Fruit fly (Drosophila melanogaster) whole organism, wandering third instar larva: ENCODE results near the gene Zip88E.

Source experiments
- Hr78 ChIP-seq: fragments of >200 bp; optimal IDR thresholded peaks from 2 replicates; lab custom pipeline; 2017; ENCODE audit warnings: missing biosample characterization, missing genetic modification characterization
- Myc ChIP-seq: fragments of >200 bp; optimal IDR thresholded peaks from 2 replicates; lab custom pipeline; 2017
- Sp1 ChIP-seq: fragments of 200-800 bp; sonication (Bioruptor generic); optimal IDR thresholded peaks from 3 replicates; lab custom pipeline; 2019; ENCODE audit warnings: missing biosample characterization, mild to moderate bottlenecking, missing genetic modification characterization, moderate library complexity
- dsf ChIP-seq: sonication (Bioruptor generic); optimal IDR thresholded peaks from 2 replicates; lab custom pipeline; 2016; ENCODE audit warnings: missing biosample characterization, missing genetic modification characterization, borderline replicate concordance
- pan ChIP-seq: fragments of >200 bp; optimal IDR thresholded peaks from 2 replicates; lab custom pipeline; 2017

DNA sequence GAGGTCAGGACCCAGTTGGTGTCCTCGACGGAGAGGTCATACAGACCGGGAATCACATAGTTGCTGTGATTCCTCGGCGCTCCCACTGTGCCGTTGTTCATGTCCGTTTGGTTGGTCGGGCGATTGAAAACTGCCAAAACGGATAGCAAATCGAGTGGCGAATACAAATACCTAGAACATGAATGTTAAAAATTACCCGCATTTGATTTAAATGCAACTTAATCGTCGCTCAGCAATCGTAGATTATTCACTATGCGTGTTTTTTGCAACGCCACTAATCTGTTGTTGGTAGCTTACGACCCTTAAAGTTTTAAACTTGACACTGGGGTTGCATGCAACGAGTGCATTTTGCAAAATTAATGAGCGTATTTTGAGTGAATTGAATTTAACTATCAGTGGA, 19.4 kb upstream of the Zip88E start, which contains the start of gene Amt:
- TF ChIP-seq Sp1 (GFP tag; lab: Kevin White, UChicago) (no peak), dsf (GFP tag; lab: Kevin White, UChicago) (no peak), pan (lab: Kevin White, UChicago) (no peak), Hr78 (no peak), Myc (lab: Kevin White, UChicago) (no peak)
